Fruit fly (Drosophila melanogaster) S2 (cell line): ENCODE measurements around the gene Tsp39D.

Experiments used
- CG8478 ChIP-seq: fragments of >200 bp; optimal IDR thresholded peaks from 2 replicates; lab custom pipeline; 2018
- CTCF ChIP-seq, 2 experiments: fragments of >200 bp; optimal IDR thresholded peaks; 2 replicates each; lab custom pipeline; 2018

- TF ChIP-seq CG8478 (lab: Kevin White, UChicago) (no peak), CTCF (optimal IDR thresholded peaks at IDR 0.05; lab: Kevin White, UChicago) (no peak)
Measured at dm6 chr2L:21324438-21324890, 19.9 kb upstream of the Tsp39D start.
